Fruit fly (Drosophila melanogaster): ENCODE measurements around the gene CG42327.

- no peak for TF ChIP-seq cnc (optimal IDR thresholded peaks at IDR 0.05)
- no peak for TF ChIP-seq CG33017 (tag; optimal IDR thresholded peaks at IDR 0.05)
- no peak for TF ChIP-seq Clk (GFP tag; optimal IDR thresholded peaks at IDR 0.05)
- TF ChIP-seq ovo (GFP tag; optimal IDR thresholded peaks at IDR 0.05) = no peak
- TF ChIP-seq kay (GFP tag; ENCODE audit: borderline replicate concordance) = no peak
- no peak for TF ChIP-seq Hr96 (GFP tag; optimal IDR thresholded peaks at IDR 0.05)
- TF ChIP-seq toe (GFP tag; optimal IDR thresholded peaks at IDR 0.05) = no peak
- TF ChIP-seq CG7101 (tag; optimal IDR thresholded peaks at IDR 0.05) = no peak
- no peak for TF ChIP-seq pad (GFP tag; optimal IDR thresholded peaks at IDR 0.05)
- TF ChIP-seq CG1620 (GFP tag; optimal IDR thresholded peaks at IDR 0.05) = no peak
- TF ChIP-seq CG12768 (GFP tag; optimal IDR thresholded peaks at IDR 0.05) = no peak
- TF ChIP-seq CG11617 (GFP tag; optimal IDR thresholded peaks at IDR 0.05) = no peak
- no peak for TF ChIP-seq CG14711 (tag; optimal IDR thresholded peaks at IDR 0.05)
Observed at dm6 chr3R:11691747-11692146, 35.8 kb downstream of the CG42327 start, which contains the start of gene CG18765.

Data from whole organism, adult.